Worm (Caenorhabditis elegans) whole organism, L4 larva: ENCODE results near the gene F54F7.6.

Experiments
- Y105C5A.15 ChIP-seq: fragments of 200-800 bp; sonication (Bioruptor generic); IDR thresholded peaks from 2 replicates; pipeline ENCODE4 v1.3.6; 2022; ENCODE audit warnings: missing genetic modification characterization, missing compliant biosample characterization
- dve-1 ChIP-seq: sonication (generic microtip); optimal IDR thresholded peaks from 2 replicates; lab custom pipeline; 2017; ENCODE audit warnings: antibody characterized with exemption, mild to moderate bottlenecking, missing genetic modification characterization, missing compliant biosample characterization; ENCODE audit not compliant: insufficient read depth
- mdt-29 ChIP-seq: fragments of 200-800 bp; sonication (Bioruptor generic); IDR thresholded peaks from 2 replicates; pipeline ENCODE4 v1.3.6; 2022; ENCODE audit warnings: missing genetic modification reagents, missing genetic modification characterization, missing compliant biosample characterization
- set-16 ChIP-seq: fragments of 200-800 bp; sonication (Bioruptor generic); IDR thresholded peaks from 2 replicates; pipeline ENCODE4 v1.3.6; 2022; ENCODE audit warnings: missing genetic modification reagents, missing genetic modification characterization, missing compliant biosample characterization

F54F7.6 gene

ce11 chrX:11913824-11914223 lies 48.6 kb downstream of the F54F7.6 start, which contains the start of gene Y62H9A.12:
Gene Y62H9A.12, plus strand, starts transcription at chrX:11914124.
- TF ChIP-seq set-16 (GFP tag; lab: Robert Waterston, UW), result no peak
- TF ChIP-seq mdt-29 (GFP tag; lab: Robert Waterston, UW), result no peak
- TF ChIP-seq dve-1, result no peak
- no peak for TF ChIP-seq Y105C5A.15
